Worm (Caenorhabditis elegans) whole organism, L3 larva: Measurements from ENCODE around the gene nspg-12.
A peak's percentile ranks its signal among the peaks of the same experiment; 100 is the strongest.

Experiments
- R02D3.7 ChIP-seq: fragments of 150-350 bp; optimal IDR thresholded peaks from 2 replicates; lab custom pipeline; 2014; ENCODE audit warnings: missing biosample characterization, missing genetic modification characterization
- ZK546.5 ChIP-seq: sonication (generic microtip); optimal IDR thresholded peaks from 2 replicates; lab custom pipeline; 2017; ENCODE audit warnings: missing biosample characterization, missing genetic modification characterization
- ama-1 ChIP-seq: fragments of 150-350 bp; optimal IDR thresholded peaks from 2 replicates; lab custom pipeline; 2018
- ceh-16 ChIP-seq: sonication (generic microtip); optimal IDR thresholded peaks from 2 replicates; lab custom pipeline; 2017; ENCODE audit warnings: missing biosample characterization, missing genetic modification characterization
- ceh-28 ChIP-seq: fragments of 150-350 bp; optimal IDR thresholded peaks from 2 replicates; lab custom pipeline; 2014; ENCODE audit warnings: missing biosample characterization, missing genetic modification reagents, missing genetic modification characterization
- ceh-82 ChIP-seq: fragments of 150-350 bp; optimal IDR thresholded peaks from 2 replicates; lab custom pipeline; 2014; ENCODE audit warnings: missing biosample characterization, missing genetic modification characterization
- daf-12 ChIP-seq: fragments of 150-350 bp; optimal IDR thresholded peaks from 2 replicates; lab custom pipeline; 2014; ENCODE audit warnings: missing biosample characterization, missing genetic modification reagents, missing genetic modification characterization
- egl-27 ChIP-seq: sonication (generic microtip); optimal IDR thresholded peaks from 4 replicates; lab custom pipeline; 2017; ENCODE audit warnings: missing biosample characterization, missing genetic modification reagents, missing genetic modification characterization
- egl-5 ChIP-seq: fragments of 150-350 bp; optimal IDR thresholded peaks from 2 replicates; lab custom pipeline; 2017; ENCODE audit warnings: missing biosample characterization, missing genetic modification reagents, missing genetic modification characterization, inconsistent platforms
- elt-1 ChIP-seq: fragments of 150-350 bp; optimal IDR thresholded peaks from 2 replicates; lab custom pipeline; 2014; ENCODE audit warnings: missing biosample characterization, missing genetic modification characterization
- elt-2 ChIP-seq: sonication (generic microtip); optimal IDR thresholded peaks from 2 replicates; lab custom pipeline; 2016; ENCODE audit warnings: missing genetic modification reagents, mild to moderate bottlenecking, missing genetic modification characterization, missing compliant biosample characterization
- elt-3 ChIP-seq, 3 experiments: fragments of 150-350 bp in 1 of 3; sonication (generic microtip) in 2 of 3; optimal IDR thresholded peaks; 2 replicates in 2 of 3; 4 replicates in 1 of 3; lab custom pipeline; 2014 to 2017; ENCODE audit warnings: missing biosample characterization in 3 of 3, missing genetic modification characterization in 3 of 3
- fkh-10 ChIP-seq: sonication (generic microtip); optimal IDR thresholded peaks from 2 replicates; lab custom pipeline; 2017; ENCODE audit warnings: missing biosample characterization, missing genetic modification reagents, missing genetic modification characterization
- fkh-2 ChIP-seq: fragments of 150-350 bp; optimal IDR thresholded peaks from 2 replicates; lab custom pipeline; 2014; ENCODE audit warnings: missing biosample characterization, missing genetic modification reagents, missing genetic modification characterization
- hmg-11 ChIP-seq: sonication (generic microtip); optimal IDR thresholded peaks from 2 replicates; lab custom pipeline; 2016; ENCODE audit warnings: missing genetic modification characterization, missing compliant biosample characterization
- jun-1 ChIP-seq: fragments of 150-350 bp; optimal IDR thresholded peaks from 2 replicates; lab custom pipeline; 2014; ENCODE audit warnings: missing biosample characterization, missing genetic modification reagents, missing genetic modification characterization
- lin-15B ChIP-seq: fragments of 150-350 bp; optimal IDR thresholded peaks from 2 replicates; lab custom pipeline; 2014; ENCODE audit warnings: missing biosample characterization, missing genetic modification characterization
- lin-39 ChIP-seq: fragments of 150-350 bp; optimal IDR thresholded peaks from 2 replicates; lab custom pipeline; 2018; ENCODE audit warnings: missing biosample characterization, missing genetic modification reagents, missing genetic modification characterization
- lsy-12 ChIP-seq: sonication (generic microtip); optimal IDR thresholded peaks from 2 replicates; lab custom pipeline; 2016; ENCODE audit warnings: mild to moderate bottlenecking, missing genetic modification characterization, missing compliant biosample characterization
- mdl-1 ChIP-seq: fragments of 150-350 bp; optimal IDR thresholded peaks from 2 replicates; lab custom pipeline; 2014; ENCODE audit warnings: missing biosample characterization, missing genetic modification characterization
- mml-1 ChIP-seq: fragments of 150-350 bp; sonication (generic microtip); optimal IDR thresholded peaks from 3 replicates; lab custom pipeline; 2014; ENCODE audit warnings: missing biosample characterization, missing genetic modification characterization
- nfya-1 ChIP-seq: sonication (generic microtip); optimal IDR thresholded peaks from 2 replicates; lab custom pipeline; 2017; ENCODE audit warnings: missing genetic modification characterization, mild to moderate bottlenecking, missing compliant biosample characterization, antibody characterized with exemption, moderate library complexity; ENCODE audit not compliant: insufficient read depth
- nhr-11 ChIP-seq: fragments of 150-350 bp; optimal IDR thresholded peaks from 2 replicates; lab custom pipeline; 2014; ENCODE audit warnings: missing biosample characterization, missing genetic modification characterization
- nhr-12 ChIP-seq: fragments of 150-350 bp; optimal IDR thresholded peaks from 2 replicates; lab custom pipeline; 2014; ENCODE audit warnings: missing biosample characterization, missing genetic modification characterization
- nhr-23 ChIP-seq: fragments of 150-350 bp; optimal IDR thresholded peaks from 2 replicates; lab custom pipeline; 2014; ENCODE audit warnings: missing biosample characterization, missing genetic modification reagents, missing genetic modification characterization
- nhr-237 ChIP-seq: fragments of 150-350 bp; optimal IDR thresholded peaks from 2 replicates; lab custom pipeline; 2014; ENCODE audit warnings: missing biosample characterization, missing genetic modification characterization
- nhr-25 ChIP-seq: sonication (generic microtip); optimal IDR thresholded peaks from 2 replicates; lab custom pipeline; 2017; ENCODE audit warnings: missing biosample characterization, missing genetic modification characterization
- nhr-28 ChIP-seq: fragments of 150-350 bp; optimal IDR thresholded peaks from 2 replicates; lab custom pipeline; 2014; ENCODE audit warnings: missing biosample characterization, missing genetic modification characterization
- nhr-43 ChIP-seq: sonication (generic microtip); optimal IDR thresholded peaks from 2 replicates; lab custom pipeline; 2016; ENCODE audit warnings: mild to moderate bottlenecking, missing genetic modification characterization, missing compliant biosample characterization; ENCODE audit not compliant: poor library complexity, severe bottlenecking
- nhr-67 ChIP-seq: fragments of 150-350 bp; optimal IDR thresholded peaks from 2 replicates; lab custom pipeline; 2014; ENCODE audit warnings: missing biosample characterization, missing genetic modification characterization
- nhr-77 ChIP-seq: fragments of 150-350 bp; optimal IDR thresholded peaks from 2 replicates; lab custom pipeline; 2014; ENCODE audit warnings: missing biosample characterization, missing genetic modification characterization
- pha-4 ChIP-seq: fragments of 150-350 bp; optimal IDR thresholded peaks from 2 replicates; lab custom pipeline; 2014; ENCODE audit warnings: missing biosample characterization, missing genetic modification reagents, missing genetic modification characterization
- sea-2 ChIP-seq: fragments of 150-350 bp; sonication (generic microtip); optimal IDR thresholded peaks from 4 replicates; lab custom pipeline; 2014; ENCODE audit warnings: missing biosample characterization, missing genetic modification reagents, missing genetic modification characterization
- tbx-2 ChIP-seq: sonication (generic microtip); optimal IDR thresholded peaks from 2 replicates; lab custom pipeline; 2016; ENCODE audit warnings: mild to moderate bottlenecking, missing genetic modification characterization, missing compliant biosample characterization
- unc-39 ChIP-seq: sonication (generic microtip); optimal IDR thresholded peaks from 4 replicates; lab custom pipeline; 2017; ENCODE audit warnings: missing biosample characterization, missing genetic modification characterization
- unc-62 ChIP-seq: fragments of 150-350 bp; sonication (generic microtip); optimal IDR thresholded peaks from 4 replicates; lab custom pipeline; 2014; ENCODE audit warnings: missing biosample characterization, missing genetic modification reagents, missing genetic modification characterization
- zag-1 ChIP-seq: fragments of 150-350 bp; optimal IDR thresholded peaks from 2 replicates; lab custom pipeline; 2014; ENCODE audit warnings: missing biosample characterization, missing genetic modification characterization

Gene nspg-12

DNA sequence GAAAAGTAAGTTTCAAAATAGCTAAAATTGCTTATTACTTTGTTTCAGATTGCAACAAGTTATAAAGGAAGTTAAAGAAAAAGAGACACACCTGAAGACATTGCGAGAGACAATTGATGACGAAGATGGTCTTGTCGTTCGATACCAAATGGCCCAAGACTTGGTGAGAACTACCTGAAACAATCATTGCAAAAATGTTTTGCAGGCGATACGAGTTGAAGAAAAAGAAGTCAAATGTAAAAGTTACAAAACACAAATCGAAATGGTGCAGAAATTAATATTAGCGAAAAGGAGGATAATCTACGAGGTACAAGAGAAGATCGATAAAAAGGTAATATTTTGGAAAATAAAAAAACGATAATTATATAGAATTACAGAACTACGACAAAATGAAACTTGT lies 22.6 kb downstream of the nspg-12 start, which contains the start of gene rga-8:
rga-8 (minus strand) TSS at position 101 of the 400 bp plus-strand sequence.
- no peak for TF ChIP-seq fkh-2 (tag; lab: Kevin White, UChicago)
- TF ChIP-seq elt-1 (tag; lab: Kevin White, UChicago), result no peak
- no peak for TF ChIP-seq mml-1
- no peak for TF ChIP-seq nhr-237 (tag; lab: Kevin White, UChicago)
- no peak for TF ChIP-seq nhr-67
- no peak for TF ChIP-seq nhr-23
- no peak for TF ChIP-seq elt-3 (tag; optimal IDR thresholded peaks at IDR 0.05; lab: Kevin White, UChicago)
- no peak for TF ChIP-seq ZK546.5 (tag; lab: Kevin White, UChicago)
- TF ChIP-seq ceh-28 (tag; lab: Kevin White, UChicago), result no peak
- no peak for TF ChIP-seq nhr-28 (tag; lab: Kevin White, UChicago)
- no peak for TF ChIP-seq pha-4 (tag; lab: Kevin White, UChicago)
- TF ChIP-seq ceh-82 (tag; lab: Kevin White, UChicago), result no peak
- TF ChIP-seq sea-2 (GFP tag; lab: Kevin White, UChicago), result no peak
- TF ChIP-seq lin-39 (tag; lab: Kevin White, UChicago), result no peak
- TF ChIP-seq jun-1 (tag; lab: Kevin White, UChicago), result no peak
- no peak for TF ChIP-seq daf-12

DNA sequence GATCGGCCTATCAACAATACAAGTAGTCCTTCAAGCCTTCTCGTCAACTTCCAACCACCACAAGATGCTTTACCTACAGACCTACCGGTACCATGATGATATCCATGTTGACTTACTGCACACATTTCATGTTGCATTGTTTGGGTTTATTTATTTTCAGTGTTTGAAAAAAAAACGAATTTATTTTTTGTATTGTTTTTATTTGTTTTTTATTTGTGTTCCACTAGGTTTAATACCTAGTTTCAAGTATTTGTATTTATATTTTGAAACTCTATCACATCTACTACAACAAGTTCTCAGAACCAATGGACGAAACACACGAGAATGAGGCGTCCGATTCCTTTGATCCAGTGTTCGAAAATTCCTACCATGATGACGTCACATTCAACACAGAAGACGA lies 26.4 kb downstream of the nspg-12 start, which contains the start of gene vps-41:
vps-41 (plus strand) TSS at position 301 of the 400 bp plus-strand sequence.
- TF ChIP-seq jun-1 (tag; lab: Kevin White, UChicago), result no peak
- TF ChIP-seq mml-1, result no peak
- TF ChIP-seq lin-15B (tag; lab: Kevin White, UChicago), result no peak
- no peak for TF ChIP-seq nhr-25 (tag; lab: Kevin White, UChicago)
- no peak for TF ChIP-seq unc-39 (tag; lab: Kevin White, UChicago)
- TF ChIP-seq ZK546.5 (tag; lab: Kevin White, UChicago), result no peak
- no peak for TF ChIP-seq egl-5
- TF ChIP-seq elt-1 (tag; lab: Kevin White, UChicago), result no peak
- no peak for TF ChIP-seq ceh-28 (tag; lab: Kevin White, UChicago)
- no peak for TF ChIP-seq nhr-77 (tag; lab: Kevin White, UChicago)
- TF ChIP-seq nhr-43 (tag; lab: Kevin White, UChicago), result no peak
- no peak for TF ChIP-seq hmg-11 (tag; lab: Kevin White, UChicago)
- TF ChIP-seq unc-62, result no peak
- TF ChIP-seq lsy-12 (tag; lab: Kevin White, UChicago), result no peak
- TF ChIP-seq lin-39 (tag; lab: Kevin White, UChicago), result no peak
- TF ChIP-seq R02D3.7, result no peak

ce11 chrX:5289106-5289505 lies 32.0 kb downstream of the nspg-12 start:
- TF ChIP-seq nhr-67 (no peak), nhr-11 (tag; lab: Kevin White, UChicago) (no peak)

- peak; percentile 3 for TF ChIP-seq nfya-1
- TF ChIP-seq mdl-1, result no peak
Measured at ce11 chrX:5293862-5294261, 36.8 kb downstream of the nspg-12 start.

ce11 chrX:5297942-5298611 lies 41.0 kb downstream of the nspg-12 start, which contains the start of gene ift-81:
TSS of gene ift-81 (plus strand) at chrX:5298561.
- TF ChIP-seq tbx-2 (peak; percentile 26), unc-39 (tag; lab: Kevin White, UChicago) (no peak), nfya-1 (peak; percentile 59), lin-39 (tag; lab: Kevin White, UChicago) (peak; percentile 62), hmg-11 (tag; lab: Kevin White, UChicago) (peak; percentile 60), pha-4 (tag; lab: Kevin White, UChicago) (peak; percentile 68)

- no peak for TF ChIP-seq nfya-1
- no peak for TF ChIP-seq ceh-28 (tag; lab: Kevin White, UChicago)
- TF ChIP-seq sea-2 (GFP tag; lab: Kevin White, UChicago), result no peak
- no peak for TF ChIP-seq nhr-43 (tag; lab: Kevin White, UChicago)
- no peak for TF ChIP-seq nhr-28 (tag; lab: Kevin White, UChicago)
- no peak for TF ChIP-seq lin-15B (tag; lab: Kevin White, UChicago)
- no peak for TF ChIP-seq ZK546.5 (tag; lab: Kevin White, UChicago)
- no peak for TF ChIP-seq zag-1 (tag; lab: Kevin White, UChicago)
- TF ChIP-seq ama-1 (lab: Kevin White, UChicago), result no peak
- no peak for TF ChIP-seq jun-1 (tag; lab: Kevin White, UChicago)
- TF ChIP-seq ceh-16, result no peak
- no peak for TF ChIP-seq nhr-25 (tag; lab: Kevin White, UChicago)
- TF ChIP-seq egl-27 (tag; lab: Kevin White, UChicago), result no peak
- TF ChIP-seq nhr-12, result no peak
- no peak for TF ChIP-seq R02D3.7
- TF ChIP-seq elt-2 (tag; lab: Kevin White, UChicago), result no peak
- TF ChIP-seq daf-12, result no peak
- TF ChIP-seq fkh-10 (GFP tag; lab: Kevin White, UChicago), result no peak
Measured at ce11 chrX:5303500-5303899, 46.4 kb downstream of the nspg-12 start, which contains the start of gene ags-3. TSS of gene ags-3 (minus strand) at chrX:5303600.
